Worm (Caenorhabditis elegans) whole organism, late embryonic: ENCODE results near the gene lido-7.

Experiments used
- ceh-31 ChIP-seq: sonication (generic microtip); optimal IDR thresholded peaks from 2 replicates; lab custom pipeline; 2016; ENCODE audit warnings: missing genetic modification characterization, missing compliant biosample characterization
- ceh-9 ChIP-seq: sonication (generic microtip); optimal IDR thresholded peaks from 2 replicates; lab custom pipeline; 2016; ENCODE audit warnings: mild to moderate bottlenecking, missing genetic modification characterization, inconsistent platforms, missing compliant biosample characterization
- elt-2 ChIP-seq: sonication (generic microtip); optimal IDR thresholded peaks from 2 replicates; lab custom pipeline; 2016; ENCODE audit warnings: missing genetic modification reagents, missing genetic modification characterization, missing compliant biosample characterization
- fkh-10 ChIP-seq: fragments of 150-350 bp; optimal IDR thresholded peaks from 2 replicates; lab custom pipeline; 2014; ENCODE audit warnings: missing biosample characterization, missing genetic modification reagents, missing genetic modification characterization
- nhr-11 ChIP-seq: fragments of 150-350 bp; optimal IDR thresholded peaks from 2 replicates; lab custom pipeline; 2014; ENCODE audit warnings: missing biosample characterization, missing genetic modification characterization
- pat-9 ChIP-seq: fragments of 200-800 bp; sonication (Bioruptor generic); optimal IDR thresholded peaks from 2 replicates; lab custom pipeline; 2018; ENCODE audit warnings: mild to moderate bottlenecking, missing genetic modification characterization, moderate library complexity, missing compliant biosample characterization
- sox-4 ChIP-seq: sonication (generic microtip); optimal IDR thresholded peaks from 2 replicates; lab custom pipeline; 2017; ENCODE audit warnings: mild to moderate bottlenecking, missing genetic modification characterization, inconsistent platforms, missing compliant biosample characterization
- unc-42 ChIP-seq: sonication (generic microtip); optimal IDR thresholded peaks from 2 replicates; lab custom pipeline; 2016; ENCODE audit warnings: missing genotype, missing genetic modification characterization, missing compliant biosample characterization

DNA sequence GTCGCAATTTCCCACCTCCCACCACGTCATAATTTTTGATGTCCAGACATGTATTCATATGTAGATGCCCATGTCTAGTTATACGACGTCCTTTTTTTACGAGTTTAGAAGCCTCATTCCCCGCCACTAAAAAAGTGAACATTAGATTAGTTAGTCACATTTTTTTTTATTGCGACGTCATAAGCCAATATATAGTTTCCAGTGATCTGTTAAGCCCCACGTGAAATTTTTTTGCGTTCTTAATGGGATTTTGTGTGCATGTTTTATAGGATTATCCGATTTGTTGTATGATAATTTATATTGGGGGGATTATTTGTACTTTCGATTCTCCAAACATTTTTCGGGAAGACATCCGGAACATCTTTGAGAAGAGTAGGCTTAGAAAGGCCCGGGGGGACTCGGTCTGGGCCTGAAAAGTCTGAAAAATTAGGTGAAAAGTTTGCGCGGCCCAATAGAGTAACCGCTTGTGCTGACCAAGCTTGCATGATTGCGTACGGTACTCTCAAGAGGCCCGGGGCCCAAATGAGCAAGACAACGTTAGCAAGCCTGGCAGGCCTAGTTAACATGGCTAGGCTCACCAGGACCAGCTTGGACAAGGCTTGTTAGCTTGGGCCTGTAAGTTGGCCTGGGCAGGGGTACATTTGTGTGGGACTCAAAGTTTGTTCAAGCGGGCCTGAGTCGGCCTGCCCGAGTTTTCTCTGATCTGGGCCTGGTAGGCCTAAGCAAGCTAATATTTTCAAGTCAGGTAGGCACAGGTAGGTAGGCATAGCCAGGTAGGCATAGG is 22.7 kb upstream of the lido-7 start:
- TF ChIP-seq elt-2 (tag; lab: Kevin White, UChicago) (no peak), ceh-31 (tag; lab: Kevin White, UChicago) (no peak), sox-4 (tag; lab: Kevin White, UChicago) (no peak), unc-42 (tag; lab: Kevin White, UChicago) (no peak), fkh-10 (GFP tag; lab: Kevin White, UChicago) (no peak), ceh-9 (tag; lab: Kevin White, UChicago) (no peak), nhr-11 (tag; lab: Kevin White, UChicago) (no peak), pat-9 (no peak)
